Worm (Caenorhabditis elegans): ENCODE results near the gene gcy-9.
A peak's percentile ranks its signal among the peaks of the same experiment; 100 is the strongest.

Gene gcy-9

ce11 chrX:11351288-11351687 lies 13.6 kb upstream of the gcy-9 start:
- TF ChIP-seq unc-86 (tag; optimal IDR thresholded peaks at IDR 0.05) (no peak), ceh-14 (tag; optimal IDR thresholded peaks at IDR 0.05) (no peak), ceh-6 (GFP tag; optimal IDR thresholded peaks at IDR 0.05) (no peak), nhr-11 (tag; optimal IDR thresholded peaks at IDR 0.05) (no peak), F13H6.1 (tag; optimal IDR thresholded peaks at IDR 0.05) (no peak), pax-1 (tag; optimal IDR thresholded peaks at IDR 0.05) (no peak), tbx-7 (tag; optimal IDR thresholded peaks at IDR 0.05) (no peak), pha-4 (tag; optimal IDR thresholded peaks at IDR 0.05) (no peak), fkh-10 (GFP tag; optimal IDR thresholded peaks at IDR 0.05) (no peak), pag-3 (tag; optimal IDR thresholded peaks at IDR 0.05; ENCODE audit: borderline replicate concordance) (no peak), ref-2 (tag; optimal IDR thresholded peaks at IDR 0.05) (no peak), zip-5 (tag; optimal IDR thresholded peaks at IDR 0.05) (no peak), lin-11 (tag; optimal IDR thresholded peaks at IDR 0.05) (no peak), fax-1 (tag; optimal IDR thresholded peaks at IDR 0.05) (no peak)

- TF ChIP-seq gmeb-2 (tag; optimal IDR thresholded peaks at IDR 0.05) (no peak), sox-4 (tag; optimal IDR thresholded peaks at IDR 0.05) (no peak), npax-4 (tag; optimal IDR thresholded peaks at IDR 0.05) (no peak), pros-1 (tag; optimal IDR thresholded peaks at IDR 0.05) (no peak), ceh-31 (tag; optimal IDR thresholded peaks at IDR 0.05) (no peak), pat-9 (tag; optimal IDR thresholded peaks at IDR 0.05) (no peak), ceh-22 (tag; optimal IDR thresholded peaks at IDR 0.05) (no peak), syd-9 (tag; optimal IDR thresholded peaks at IDR 0.05) (no peak), pha-4 (tag; optimal IDR thresholded peaks at IDR 0.05) (no peak), lin-11 (tag; optimal IDR thresholded peaks at IDR 0.05) (no peak), C38D4.7 (GFP tag; optimal IDR thresholded peaks at IDR 0.05) (no peak), tbx-2 (tag; optimal IDR thresholded peaks at IDR 0.05) (no peak), nhr-11 (tag; optimal IDR thresholded peaks at IDR 0.05) (no peak)
Observed at ce11 chrX:11346155-11346554, 8.5 kb upstream of the gcy-9 start, which contains the start of gene oct-2. TSS of gene oct-2 (plus strand) at chrX:11346455.

- TF ChIP-seq lim-6 (tag; optimal IDR thresholded peaks at IDR 0.05) (no peak), unc-42 (tag; optimal IDR thresholded peaks at IDR 0.05) (peak; percentile 71)
Observed at ce11 chrX:11345471-11345870, 7.8 kb upstream of the gcy-9 start.

- TF ChIP-seq ceh-2 (tag; optimal IDR thresholded peaks at IDR 0.05): no peak
- no peak for TF ChIP-seq pqm-1 (tag; optimal IDR thresholded peaks at IDR 0.05)
- no peak for TF ChIP-seq Y22D7AL.16 (tag; optimal IDR thresholded peaks at IDR 0.05)
- no peak for TF ChIP-seq K09A11.1 (tag; optimal IDR thresholded peaks at IDR 0.05; ENCODE audit: insufficient read depth)
- no peak for TF ChIP-seq npax-4 (tag; optimal IDR thresholded peaks at IDR 0.05)
- no peak for TF ChIP-seq C08G9.2 (tag; optimal IDR thresholded peaks at IDR 0.05)
- TF ChIP-seq hlh-15 (tag; optimal IDR thresholded peaks at IDR 0.05): no peak
Observed at ce11 chrX:11344899-11345298, 7.2 kb upstream of the gcy-9 start.

ce11 chrX:11340478-11340877 lies 2.8 kb upstream of the gcy-9 start:
- TF ChIP-seq elt-2 (tag; optimal IDR thresholded peaks at IDR 0.05) (no peak), ama-1 (optimal IDR thresholded peaks at IDR 0.05) (no peak), ceh-2 (tag; optimal IDR thresholded peaks at IDR 0.05) (no peak), syd-9 (tag; optimal IDR thresholded peaks at IDR 0.05) (no peak), ceh-31 (tag; optimal IDR thresholded peaks at IDR 0.05) (no peak), unc-3 (GFP tag; conservative IDR thresholded peaks at IDR 0.05) (no peak), unc-3 (tag; optimal IDR thresholded peaks at IDR 0.05) (no peak), nfya-1 (tag; optimal IDR thresholded peaks at IDR 0.05) (no peak), ceh-22 (tag; optimal IDR thresholded peaks at IDR 0.05) (no peak), rnt-1 (tag; optimal IDR thresholded peaks at IDR 0.05) (no peak), hlh-15 (tag; optimal IDR thresholded peaks at IDR 0.05) (no peak), madf-2 (tag; optimal IDR thresholded peaks at IDR 0.05) (no peak), ceh-9 (tag; optimal IDR thresholded peaks at IDR 0.05) (no peak), pqm-1 (tag; optimal IDR thresholded peaks at IDR 0.05) (no peak), eyg-1 (tag; optimal IDR thresholded peaks at IDR 0.05) (no peak), fkh-6 (tag; optimal IDR thresholded peaks at IDR 0.05) (no peak), elt-4 (tag; optimal IDR thresholded peaks at IDR 0.05) (no peak)
